Fruit fly (Drosophila melanogaster): ENCODE measurements around the gene CG42588.

CG42588 gene

DNA sequence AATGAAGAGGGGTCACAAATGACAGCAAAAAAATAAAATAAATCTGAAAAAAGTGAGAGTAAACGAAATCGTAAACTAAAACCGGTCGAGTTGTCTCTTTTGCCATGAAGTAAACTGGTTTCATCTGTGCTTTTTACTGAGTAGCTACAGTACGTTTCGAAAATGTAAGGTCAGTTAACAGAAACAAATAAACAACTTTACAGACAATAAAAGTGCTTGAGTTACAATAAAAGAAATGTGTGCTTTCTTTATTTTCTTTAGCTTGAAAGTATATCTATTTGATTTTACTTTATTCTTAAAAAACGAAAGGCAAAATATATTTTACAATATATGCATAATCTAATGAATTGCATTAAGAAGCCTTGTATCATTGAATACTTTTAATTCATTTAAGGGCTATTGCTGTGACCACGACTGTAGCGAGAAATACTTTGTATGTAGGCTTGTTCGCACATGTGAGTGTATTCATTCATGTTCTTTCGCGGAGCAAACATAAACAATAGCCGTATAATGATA, 21.1 kb upstream of the CG42588 start (continued):
- TF ChIP-seq CG43689 (GFP tag; IDR thresholded peaks at IDR 0.05) (no peak), CG2678 (tag; optimal IDR thresholded peaks at IDR 0.05) (peak; percentile 90), Doc2 (GFP tag; IDR thresholded peaks at IDR 0.05) (no peak), ERR (GFP tag; optimal IDR thresholded peaks at IDR 0.05) (no peak), CG12071 (GFP tag; optimal IDR thresholded peaks at IDR 0.05) (peak; percentile 6), odd (GFP tag; optimal IDR thresholded peaks at IDR 0.05) (peak; percentile 37), CG14441 (GFP tag; IDR thresholded peaks at IDR 0.05) (0 out of 2 replicates have a peak, but pooled peaks have one; percentile 32), cas (GFP tag; IDR thresholded peaks at IDR 0.05) (no peak), emc (GFP tag; optimal IDR thresholded peaks at IDR 0.05) (no peak), CG17912 (GFP tag; optimal IDR thresholded peaks at IDR 0.05) (no peak), wdn (GFP tag; IDR thresholded peaks at IDR 0.05) (0 out of 2 replicates have a peak, but pooled peaks have one; percentile 9), zfh1 (GFP tag; IDR thresholded peaks at IDR 0.05) (no peak), NFAT (GFP tag; IDR thresholded peaks at IDR 0.05) (no peak), sr (GFP tag; IDR thresholded peaks at IDR 0.05) (no peak), CG15269 (tag; optimal IDR thresholded peaks at IDR 0.05) (peak; percentile 86), wor (GFP tag; IDR thresholded peaks at IDR 0.05) (0 out of 2 replicates have a peak, but pooled peaks have one; percentile 28), slbo (GFP tag; IDR thresholded peaks at IDR 0.05) (peak; percentile 58; the same call in 1 of the 2 replicates), nmo (GFP tag; optimal IDR thresholded peaks at IDR 0.05) (peak; percentile 7), CG7786 (GFP tag; optimal IDR thresholded peaks at IDR 0.05) (peak; percentile 8), ssp (GFP tag; IDR thresholded peaks at IDR 0.05) (no peak), CG7987 (GFP tag; optimal IDR thresholded peaks at IDR 0.05) (no peak), vfl (GFP tag; optimal IDR thresholded peaks at IDR 0.05) (no peak), grau (tag; optimal IDR thresholded peaks at IDR 0.05) (peak; percentile 82), Hmx (GFP tag; optimal IDR thresholded peaks at IDR 0.05) (peak; percentile 70), schlank (tag; optimal IDR thresholded peaks at IDR 0.05) (no peak), CG11085 (GFP tag; IDR thresholded peaks at IDR 0.05) (no peak), gce (GFP tag; IDR thresholded peaks at IDR 0.05) (no peak), CG7839 (tag; optimal IDR thresholded peaks at IDR 0.05) (peak; percentile 78), CG3407 (GFP tag; optimal IDR thresholded peaks at IDR 0.05) (peak; percentile 31), disco-r (GFP tag; optimal IDR thresholded peaks at IDR 0.05) (no peak), NC2β (GFP tag; optimal IDR thresholded peaks at IDR 0.05) (peak; percentile 1), CG13123 (GFP tag; optimal IDR thresholded peaks at IDR 0.05) (no peak), ewg (GFP tag; optimal IDR thresholded peaks at IDR 0.05) (no peak), CG1832 (GFP tag; optimal IDR thresholded peaks at IDR 0.05) (no peak), CG10462 (GFP tag; optimal IDR thresholded peaks at IDR 0.05) (no peak), mirr (GFP tag; optimal IDR thresholded peaks at IDR 0.05) (peak; percentile 27), Hey (tag; optimal IDR thresholded peaks at IDR 0.05) (no peak), Aef1 (GFP tag; IDR thresholded peaks at IDR 0.05) (peak; percentile 22; the same call in 1 of the 3 replicates), amos (GFP tag; IDR thresholded peaks at IDR 0.05; ENCODE audit: partially characterized antibody) (no peak), CG6791 (GFP tag; IDR thresholded peaks at IDR 0.05; ENCODE audit: partially characterized antibody) (no peak), CG8281 (tag; optimal IDR thresholded peaks at IDR 0.05) (no peak), CG10565 (GFP tag; optimal IDR thresholded peaks at IDR 0.05) (no peak), fru (optimal IDR thresholded peaks at IDR 0.05) (no peak), CG13624 (GFP tag; optimal IDR thresholded peaks at IDR 0.05) (peak; percentile 60), repo (GFP tag; optimal IDR thresholded peaks at IDR 0.05) (no peak), al (GFP tag; IDR thresholded peaks at IDR 0.05) (0 out of 2 replicates have a peak, but pooled peaks have one; percentile 31), Dip3 (GFP tag; optimal IDR thresholded peaks at IDR 0.05) (peak; percentile 36), fu2 (GFP tag; optimal IDR thresholded peaks at IDR 0.05) (no peak), zf30C (GFP tag; optimal IDR thresholded peaks at IDR 0.05) (no peak), yki (optimal IDR thresholded peaks at IDR 0.05) (no peak), sisA (GFP tag; IDR thresholded peaks at IDR 0.05) (no peak), ham (GFP tag; IDR thresholded peaks at IDR 0.05) (no peak), Camta (GFP tag; optimal IDR thresholded peaks at IDR 0.05) (peak; percentile 48)
